Fruit fly (Drosophila melanogaster): Measurements from ENCODE around the gene CG14109.

Gene CG14109

DNA sequence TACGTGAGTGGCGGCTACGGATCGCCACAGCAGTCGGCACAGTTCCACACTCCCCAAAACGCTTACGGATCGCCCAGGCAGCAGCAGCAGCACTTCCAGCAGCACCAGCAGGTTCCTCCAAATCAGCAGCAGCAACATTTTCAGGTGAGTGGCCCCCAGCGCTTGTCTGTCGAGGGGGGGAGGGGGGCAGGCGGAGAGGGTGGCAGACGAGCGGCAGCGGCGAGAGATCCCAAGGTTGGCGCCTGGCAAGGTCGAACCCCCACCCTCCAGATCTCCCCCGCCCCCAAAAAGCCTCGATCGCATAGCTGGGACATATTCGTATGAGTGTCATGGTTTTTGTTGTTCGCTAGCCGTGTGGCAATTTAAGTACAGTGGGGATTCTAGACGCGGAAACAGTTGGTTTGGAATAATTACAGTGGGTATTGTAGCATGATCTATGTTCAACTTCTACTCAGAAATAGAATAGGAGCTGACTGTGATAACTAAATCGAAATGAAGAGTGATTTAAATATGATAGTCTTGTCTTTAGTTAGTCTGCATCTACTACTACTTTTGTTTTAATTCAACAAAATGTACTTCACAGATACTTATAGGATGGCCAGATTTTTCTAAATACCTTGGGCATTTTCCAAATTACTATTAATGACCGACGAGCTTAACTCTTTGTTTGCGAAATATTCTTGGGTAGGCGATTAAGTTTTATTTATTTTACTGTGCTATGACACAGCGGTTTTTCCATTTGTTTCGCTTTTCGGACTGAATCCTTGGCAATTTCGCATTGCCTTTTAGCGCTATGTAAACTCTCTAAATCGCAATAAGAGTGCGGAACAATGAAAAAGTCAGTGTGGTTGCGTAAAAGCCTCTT lies 37.9 kb downstream of the CG14109 start:
- TF ChIP-seq topi (GFP tag; optimal IDR thresholded peaks at IDR 0.05) (peak; percentile 21), spab (GFP tag; optimal IDR thresholded peaks at IDR 0.05) (no peak), CG15336 (GFP tag; IDR thresholded peaks at IDR 0.05) (no peak), ss (GFP tag; optimal IDR thresholded peaks at IDR 0.05) (peak in 1 of 2 experiments; percentile 23), CG16779 (tag; optimal IDR thresholded peaks at IDR 0.05) (no peak), lz (GFP tag; optimal IDR thresholded peaks at IDR 0.05) (peak; percentile 41), Eip93F (GFP tag; optimal IDR thresholded peaks at IDR 0.05) (no peak), achi (GFP tag; optimal IDR thresholded peaks at IDR 0.05) (peak; percentile 10), CG11294 (GFP tag; IDR thresholded peaks at IDR 0.05) (no peak), CG10669 (GFP tag; optimal IDR thresholded peaks at IDR 0.05) (peak; percentile 47), Lpt (GFP tag; optimal IDR thresholded peaks at IDR 0.05) (no peak), Ets96B (tag; optimal IDR thresholded peaks at IDR 0.05) (peak; percentile 5), CG11762 (GFP tag; optimal IDR thresholded peaks at IDR 0.05; ENCODE audit: insufficient read depth) (no peak), eg (GFP tag; IDR thresholded peaks at IDR 0.05) (no peak), CG34406 (GFP tag; optimal IDR thresholded peaks at IDR 0.05) (peak; percentile 16), dsx (GFP tag; optimal IDR thresholded peaks at IDR 0.05; ENCODE audit: poor library complexity, severe bottlenecking) (peak; percentile 1), CG8119 (GFP tag; IDR thresholded peaks at IDR 0.05) (no peak), Blimp-1 (GFP tag; optimal IDR thresholded peaks at IDR 0.05) (no peak), Sox14 (GFP tag; optimal IDR thresholded peaks at IDR 0.05) (peak; percentile 5), CG6808 (GFP tag; optimal IDR thresholded peaks at IDR 0.05) (peak; percentile 14), vri (GFP tag; optimal IDR thresholded peaks at IDR 0.05) (no peak), fd85E (GFP tag; optimal IDR thresholded peaks at IDR 0.05) (no peak), Smox (GFP tag; optimal IDR thresholded peaks at IDR 0.05) (peak; percentile 6), fd59A (GFP tag; optimal IDR thresholded peaks at IDR 0.05) (no peak), Eip78C (GFP tag) (peak; percentile 78), CG32006 (GFP tag; optimal IDR thresholded peaks at IDR 0.05) (peak; percentile 30), CG3919 (GFP tag; optimal IDR thresholded peaks at IDR 0.05) (peak; percentile 46), CG4318 (GFP tag; optimal IDR thresholded peaks at IDR 0.05) (no peak), net (GFP tag; optimal IDR thresholded peaks at IDR 0.05) (no peak), svp (GFP tag) (peak; percentile 30), Hr39 (GFP tag; optimal IDR thresholded peaks at IDR 0.05) (peak; percentile 47), CG7368 (GFP tag; optimal IDR thresholded peaks at IDR 0.05) (no peak), CG10631 (GFP tag; optimal IDR thresholded peaks at IDR 0.05) (peak; percentile 21), CG1621 (tag; optimal IDR thresholded peaks at IDR 0.05) (peak; percentile 48), CG11902 (GFP tag; optimal IDR thresholded peaks at IDR 0.05) (peak; percentile 26), CG8632 (GFP tag; optimal IDR thresholded peaks at IDR 0.05) (peak; percentile 26), Hr38 (GFP tag; optimal IDR thresholded peaks at IDR 0.05) (no peak), CG9139 (GFP tag; optimal IDR thresholded peaks at IDR 0.05) (no peak), Eip75B (GFP tag; optimal IDR thresholded peaks at IDR 0.05) (no peak), salr (GFP tag; optimal IDR thresholded peaks at IDR 0.05) (no peak), CG31627 (GFP tag; optimal IDR thresholded peaks at IDR 0.05) (peak; percentile 50), CG3032 (tag; optimal IDR thresholded peaks at IDR 0.05) (no peak), CG6854 (GFP tag; optimal IDR thresholded peaks at IDR 0.05) (no peak), Hr4 (GFP tag; optimal IDR thresholded peaks at IDR 0.05) (no peak), esn (GFP tag; optimal IDR thresholded peaks at IDR 0.05) (peak; percentile 64), CG6163 (GFP tag; IDR thresholded peaks at IDR 0.05) (peak; percentile 41; the same call in 1 of the 3 replicates), fkh (GFP tag; optimal IDR thresholded peaks at IDR 0.05) (no peak), Sox102F (GFP tag; optimal IDR thresholded peaks at IDR 0.05) (peak; percentile 11), CG8319 (GFP tag; optimal IDR thresholded peaks at IDR 0.05) (no peak), OdsH (GFP tag; optimal IDR thresholded peaks at IDR 0.05) (peak; percentile 26)
